Fruit fly (Drosophila melanogaster) whole organism, pupa: Measurements from ENCODE around the gene CG13314.

Source experiments
- CG10348 ChIP-seq: fragments of 200-800 bp; sonication (Bioruptor generic); IDR thresholded peaks from 2 replicates; pipeline ENCODE4 v1.3.6; 2022; ENCODE audit warnings: missing biosample characterization, missing genetic modification characterization
- CG12605 ChIP-seq: fragments of 200-800 bp; sonication (Bioruptor generic); IDR thresholded peaks from 2 replicates; pipeline ENCODE4 v1.3.6; 2022; ENCODE audit warnings: missing biosample characterization, missing genetic modification characterization
- CG13204 ChIP-seq: fragments of 200-800 bp; sonication (Bioruptor generic); optimal IDR thresholded peaks from 2 replicates; lab custom pipeline; 2018; ENCODE audit warnings: missing biosample characterization, mild to moderate bottlenecking, missing genetic modification characterization, moderate library complexity
- CG14655 ChIP-seq: fragments of 200-800 bp; sonication (Bioruptor generic); optimal IDR thresholded peaks from 3 replicates; lab custom pipeline; 2017; ENCODE audit warnings: mild to moderate bottlenecking, missing biosample characterization, missing genetic modification reagents, missing genetic modification characterization
- CG15710 ChIP-seq: fragments of 200-800 bp; sonication (Bioruptor generic); optimal IDR thresholded peaks from 2 replicates; lab custom pipeline; 2018; ENCODE audit warnings: missing biosample characterization, mild to moderate bottlenecking, missing genetic modification characterization, moderate library complexity
- CG17806 ChIP-seq: fragments of 200-800 bp; sonication (Bioruptor generic); optimal IDR thresholded peaks from 2 replicates; lab custom pipeline; 2018; ENCODE audit warnings: missing biosample characterization, mild to moderate bottlenecking, missing genetic modification characterization, moderate library complexity
- CG32121 ChIP-seq: fragments of 200-800 bp; sonication (Bioruptor generic); IDR thresholded peaks from 2 replicates; pipeline ENCODE4 v1.3.6; 2022; ENCODE audit warnings: missing biosample characterization, missing genetic modification characterization
- CG34367 ChIP-seq: fragments of 200-800 bp; sonication (Bioruptor generic); optimal IDR thresholded peaks from 2 replicates; lab custom pipeline; 2018; ENCODE audit warnings: missing biosample characterization, mild to moderate bottlenecking, missing genetic modification characterization
- CG4496 ChIP-seq: fragments of 200-800 bp; sonication (Bioruptor generic); IDR thresholded peaks from 3 replicates; pipeline ENCODE4 v1.3.6; 2022; ENCODE audit warnings: missing biosample characterization, missing genetic modification characterization
- CG8159 ChIP-seq: fragments of 200-800 bp; sonication (Bioruptor generic); optimal IDR thresholded peaks from 3 replicates; lab custom pipeline; 2018; ENCODE audit warnings: missing biosample characterization, mild to moderate bottlenecking, missing genetic modification characterization, moderate library complexity
- CG8301 ChIP-seq: fragments of 200-800 bp; sonication (Bioruptor generic); optimal IDR thresholded peaks from 2 replicates; lab custom pipeline; 2018; ENCODE audit warnings: missing biosample characterization, mild to moderate bottlenecking, missing genetic modification characterization
- CG9948 ChIP-seq: fragments of 200-800 bp; sonication (Bioruptor generic); optimal IDR thresholded peaks from 2 replicates; lab custom pipeline; 2018; ENCODE audit warnings: missing biosample characterization, mild to moderate bottlenecking, missing genetic modification characterization, moderate library complexity
- D1 ChIP-seq: fragments of 200-800 bp; sonication (Bioruptor generic); optimal IDR thresholded peaks from 2 replicates; lab custom pipeline; 2018; ENCODE audit warnings: missing biosample characterization, mild to moderate bottlenecking, missing genetic modification characterization, moderate library complexity
- EcR ChIP-seq: fragments of 200-800 bp; sonication (Bioruptor generic); optimal IDR thresholded peaks from 3 replicates; lab custom pipeline; 2019; ENCODE audit warnings: missing biosample characterization, missing genetic modification characterization, mild to moderate bottlenecking, moderate library complexity, missing genetic modification reagents
- Ets98B ChIP-seq: fragments of 200-800 bp; sonication (Bioruptor generic); IDR thresholded peaks from 2 replicates; pipeline ENCODE4 v1.3.6; 2022; ENCODE audit warnings: missing biosample characterization, missing genetic modification characterization
- Pif1A ChIP-seq: fragments of 200-800 bp; sonication (Bioruptor generic); optimal IDR thresholded peaks from 3 replicates; lab custom pipeline; 2016; ENCODE audit warnings: missing biosample characterization, missing genetic modification characterization
- Pif1B ChIP-seq: fragments of 200-800 bp; sonication (Bioruptor generic); optimal IDR thresholded peaks from 3 replicates; lab custom pipeline; 2016; ENCODE audit warnings: missing biosample characterization, missing genetic modification characterization
- Snoo ChIP-seq: fragments of 200-800 bp; sonication (Bioruptor generic); optimal IDR thresholded peaks from 3 replicates; lab custom pipeline; 2017; ENCODE audit warnings: missing biosample characterization, mild to moderate bottlenecking, missing genetic modification characterization, inconsistent platforms
- fd96Ca ChIP-seq: fragments of 200-800 bp; sonication (Bioruptor generic); IDR thresholded peaks from 3 replicates; pipeline ENCODE4 v1.3.6; 2022; ENCODE audit warnings: missing biosample characterization, missing genetic modification characterization
- gl ChIP-seq: fragments of 200-800 bp; sonication (Bioruptor generic); optimal IDR thresholded peaks from 2 replicates; lab custom pipeline; 2018; ENCODE audit warnings: missing biosample characterization, mild to moderate bottlenecking, missing genetic modification characterization
- rn ChIP-seq: fragments of 200-800 bp; sonication (Bioruptor generic); IDR thresholded peaks from 2 replicates; pipeline ENCODE4 v1.3.6; 2022; ENCODE audit warnings: missing biosample characterization, missing genetic modification characterization

Gene CG13314

DNA sequence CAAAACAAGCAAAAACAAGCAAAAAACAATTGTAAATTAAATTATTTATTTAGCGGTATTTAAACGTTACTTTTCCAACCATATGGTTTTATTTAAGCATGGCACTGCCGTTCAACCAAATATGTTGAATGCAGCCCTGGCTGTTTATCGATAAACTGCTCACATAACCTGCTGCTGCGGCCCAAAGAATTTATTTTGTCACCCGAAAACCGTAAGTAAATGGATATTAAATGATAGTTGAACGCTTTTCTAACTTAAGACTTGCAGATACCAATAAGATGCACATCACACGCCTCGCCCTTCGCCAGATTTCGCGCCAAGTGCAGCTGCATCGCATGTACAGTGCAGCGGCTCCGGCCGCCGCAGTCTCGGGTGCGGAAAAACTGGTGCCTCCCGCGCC is 24.9 kb upstream of the CG13314 start, which contains the start of gene mRpL12:
mRpL12 (plus strand) TSS at position 123 of the 400 bp plus-strand sequence.
- TF ChIP-seq CG12605 (GFP tag; lab: Robert Waterston, UW), result no peak

DNA sequence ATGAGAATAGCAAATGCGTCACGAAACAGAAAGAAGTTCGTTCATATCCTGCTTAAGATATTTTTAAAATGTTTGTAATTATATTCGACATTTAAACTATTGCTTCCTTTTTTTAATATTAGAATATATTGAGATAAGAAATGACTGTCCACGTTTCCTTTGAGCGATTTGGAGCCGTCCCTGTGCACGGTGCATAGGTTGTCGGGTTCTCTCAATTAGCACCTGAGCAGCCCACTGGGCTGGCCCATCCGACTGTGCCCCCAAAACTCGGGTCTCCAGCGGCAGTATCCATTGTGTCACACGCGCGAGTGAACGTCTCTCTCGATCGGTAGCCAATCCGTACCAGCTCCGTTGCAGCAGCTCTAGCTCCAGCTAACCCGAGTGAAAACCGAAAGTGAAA is 23.0 kb upstream of the CG13314 start, which contains the start of gene CG13313:
CG13313 (plus strand) TSS at position 301 of the 400 bp plus-strand sequence.
- TF ChIP-seq CG14655 (GFP tag; lab: Kevin White, UChicago) (no peak), CG8159 (no peak), EcR (GFP tag; lab: Kevin White, UChicago) (no peak), CG17806 (tag; lab: Kevin White, UChicago) (no peak), CG15710 (tag; lab: Kevin White, UChicago) (no peak), Snoo (tag; lab: Kevin White, UChicago) (no peak), CG12605 (GFP tag; lab: Robert Waterston, UW) (no peak), Ets98B (GFP tag; lab: Robert Waterston, UW) (no peak), CG10348 (GFP tag; lab: Robert Waterston, UW) (no peak), CG9948 (tag; lab: Kevin White, UChicago) (no peak), Pif1A (GFP tag; lab: Kevin White, UChicago) (no peak)
- TF ChIP-seq, all 21 proteins: peak for 0

dm6 chr3L:8964458-8964857 is 17.1 kb upstream of the CG13314 start, which contains the start of gene ValRS-m:
ValRS-m (minus strand) TSS chr3L:8964769.
- no peak for TF ChIP-seq Ets98B (GFP tag; lab: Robert Waterston, UW)
- no peak for TF ChIP-seq CG9948 (tag; lab: Kevin White, UChicago)
- TF ChIP-seq EcR (GFP tag; lab: Kevin White, UChicago), result no peak
- no peak for TF ChIP-seq CG4496 (GFP tag; lab: Robert Waterston, UW)
- no peak for TF ChIP-seq Pif1A (GFP tag; lab: Kevin White, UChicago)
- TF ChIP-seq CG15710 (tag; lab: Kevin White, UChicago), result no peak
- TF ChIP-seq Pif1B (GFP tag; lab: Kevin White, UChicago), result no peak
- no peak for TF ChIP-seq CG14655 (GFP tag; lab: Kevin White, UChicago)
- TF ChIP-seq gl, result no peak
- no peak for TF ChIP-seq rn
- TF ChIP-seq D1 (tag; lab: Kevin White, UChicago), result no peak
- no peak for TF ChIP-seq CG13204 (GFP tag; lab: Kevin White, UChicago)
- TF ChIP-seq CG8301 (tag; lab: Kevin White, UChicago), result no peak
- TF ChIP-seq CG34367 (tag; lab: Kevin White, UChicago), result no peak
- no peak for TF ChIP-seq CG32121 (GFP tag; lab: Robert Waterston, UW)
- no peak for TF ChIP-seq CG10348 (GFP tag; lab: Robert Waterston, UW)
- no peak for TF ChIP-seq CG12605 (GFP tag; lab: Robert Waterston, UW)
- no peak for TF ChIP-seq fd96Ca (GFP tag; lab: Robert Waterston, UW)
- TF ChIP-seq Snoo (tag; lab: Kevin White, UChicago), result no peak
- no peak for TF ChIP-seq CG8159
- TF ChIP-seq, all 21 proteins: peak for 0

- TF ChIP-seq gl (peak; percentile 3), fd96Ca (GFP tag; lab: Robert Waterston, UW) (no peak), CG10348 (GFP tag; lab: Robert Waterston, UW) (no peak)
Observed at dm6 chr3L:8966324-8967011, 15.1 kb upstream of the CG13314 start, which contains the start of the genes CG5653 and CG5021. CG5653 (minus strand) TSS chr3L:8966374. CG5021 (plus strand) TSS chr3L:8966829.

DNA sequence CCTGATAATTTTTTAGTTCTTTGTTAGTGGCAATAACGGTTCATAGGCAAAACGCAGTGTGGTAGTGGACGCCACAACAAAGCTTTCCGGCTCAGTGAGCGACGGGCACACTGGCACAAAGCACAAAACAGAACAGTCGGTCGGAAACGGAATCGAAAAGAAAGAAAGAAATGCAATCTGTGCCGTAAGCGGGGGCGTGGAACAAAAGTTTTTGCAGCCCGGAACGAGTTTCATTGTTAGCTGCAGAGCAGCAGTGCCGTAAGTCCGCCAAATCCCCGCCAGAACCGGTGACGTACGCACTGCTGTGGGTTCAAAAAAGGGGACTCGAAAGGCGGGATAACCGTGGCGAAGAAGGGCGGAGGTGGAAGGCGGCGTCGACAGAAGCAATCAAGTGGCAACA is 13.2 kb upstream of the CG13314 start, which contains the start of gene CG5026:
CG5026 (plus strand) TSS at position 92 of the 400 bp plus-strand sequence.
- TF ChIP-seq CG8301 (tag; lab: Kevin White, UChicago), result no peak
- TF ChIP-seq EcR (GFP tag; lab: Kevin White, UChicago), result peak; percentile 2

- TF ChIP-seq CG15710 (tag; lab: Kevin White, UChicago) (peak; percentile 65), CG32121 (GFP tag; lab: Robert Waterston, UW) (peak; percentile 30; the same call in 1 of the 2 replicates), Snoo (tag; lab: Kevin White, UChicago) (peak; percentile 34), CG8301 (tag; lab: Kevin White, UChicago) (no peak), CG17806 (tag; lab: Kevin White, UChicago) (peak; percentile 24), fd96Ca (GFP tag; lab: Robert Waterston, UW) (peak; percentile 59; the same call in 1 of the 3 replicates), Ets98B (GFP tag; lab: Robert Waterston, UW) (no peak), CG8159 (peak; percentile 63), CG9948 (tag; lab: Kevin White, UChicago) (peak; percentile 47), rn (no peak), CG12605 (GFP tag; lab: Robert Waterston, UW) (0 out of 2 replicates have a peak, but pooled peaks have one; percentile 25)
Observed at dm6 chr3L:8974478-8975477, 6.8 kb upstream of the CG13314 start, which contains the start of the genes pix and Srp68. pix (minus strand) TSS chr3L:8974765. Srp68 (plus strand) TSS chr3L:8975046.
